Worm (Caenorhabditis elegans) whole organism, mixed stage, embryonic: ENCODE results near the gene trd-1.

Experiments
- M03D4.4 ChIP-seq: sonication (generic microtip); optimal IDR thresholded peaks from 2 replicates; lab custom pipeline; 2017; ENCODE audit warnings: mild to moderate bottlenecking, missing genetic modification characterization, missing compliant biosample characterization
- blmp-1 ChIP-seq: fragments of 150-350 bp; optimal IDR thresholded peaks from 2 replicates; lab custom pipeline; 2014; ENCODE audit warnings: missing biosample characterization, missing genetic modification characterization
- ceh-39 ChIP-seq: fragments of 150-350 bp; optimal IDR thresholded peaks from 2 replicates; lab custom pipeline; 2014; ENCODE audit warnings: missing biosample characterization, missing genetic modification characterization
- ceh-83 ChIP-seq: fragments of 200-800 bp; sonication (Bioruptor generic); optimal IDR thresholded peaks from 2 replicates; lab custom pipeline; 2018; ENCODE audit warnings: mild to moderate bottlenecking, missing genetic modification characterization, missing compliant biosample characterization
- ces-1 ChIP-seq: fragments of 150-350 bp; optimal IDR thresholded peaks from 2 replicates; lab custom pipeline; 2014; ENCODE audit warnings: missing biosample characterization, missing genetic modification reagents, missing genetic modification characterization
- cnd-1 ChIP-seq: fragments of 200-800 bp; sonication (Bioruptor generic); optimal IDR thresholded peaks from 2 replicates; lab custom pipeline; 2018; ENCODE audit warnings: mild to moderate bottlenecking, missing genetic modification characterization, missing compliant biosample characterization
- drap-1 ChIP-seq: fragments of 200-800 bp; sonication (Bioruptor generic); optimal IDR thresholded peaks from 3 replicates; lab custom pipeline; 2018; ENCODE audit warnings: mild to moderate bottlenecking, missing genetic modification characterization, missing compliant biosample characterization
- elt-1 ChIP-seq: sonication (generic microtip); optimal IDR thresholded peaks from 2 replicates; lab custom pipeline; 2017; ENCODE audit warnings: missing genetic modification characterization, mild to moderate bottlenecking, missing compliant biosample characterization, antibody characterized with exemption, moderate library complexity, borderline replicate concordance; ENCODE audit not compliant: insufficient read depth
- elt-3 ChIP-seq: fragments of 150-350 bp; optimal IDR thresholded peaks from 2 replicates; lab custom pipeline; 2014; ENCODE audit warnings: missing biosample characterization, missing genetic modification characterization
- flh-1 ChIP-seq: fragments of 200-800 bp; sonication (Bioruptor generic); optimal IDR thresholded peaks from 2 replicates; lab custom pipeline; 2018; ENCODE audit warnings: mild to moderate bottlenecking, missing genetic modification characterization, moderate library complexity, missing compliant biosample characterization
- ham-2 ChIP-seq: fragments of 200-800 bp; sonication (Bioruptor generic); optimal IDR thresholded peaks from 2 replicates; lab custom pipeline; 2018; ENCODE audit warnings: mild to moderate bottlenecking, missing genetic modification characterization, missing compliant biosample characterization
- hlh-1 ChIP-seq: fragments of 150-350 bp; optimal IDR thresholded peaks from 2 replicates; lab custom pipeline; 2014; ENCODE audit warnings: missing biosample characterization, missing genetic modification reagents, missing genetic modification characterization
- lin-13 ChIP-seq: fragments of 150-350 bp; optimal IDR thresholded peaks from 2 replicates; lab custom pipeline; 2014; ENCODE audit warnings: missing biosample characterization, missing genetic modification characterization
- lin-32 ChIP-seq: fragments of 200-800 bp; sonication (Bioruptor generic); optimal IDR thresholded peaks from 2 replicates; lab custom pipeline; 2018; ENCODE audit warnings: mild to moderate bottlenecking, missing genetic modification characterization, missing compliant biosample characterization
- lsy-2 ChIP-seq: fragments of 150-350 bp; optimal IDR thresholded peaks from 2 replicates; lab custom pipeline; 2014; ENCODE audit warnings: missing biosample characterization, missing genetic modification characterization
- mab-5 ChIP-seq: fragments of 150-350 bp; optimal IDR thresholded peaks from 2 replicates; lab custom pipeline; 2014; ENCODE audit warnings: missing biosample characterization, missing genetic modification characterization
- mep-1 ChIP-seq: fragments of 150-350 bp; optimal IDR thresholded peaks from 2 replicates; lab custom pipeline; 2017; ENCODE audit warnings: missing biosample characterization, missing genetic modification reagents, missing genetic modification characterization, inconsistent platforms
- nhr-12 ChIP-seq: fragments of 150-350 bp; optimal IDR thresholded peaks from 2 replicates; lab custom pipeline; 2014; ENCODE audit warnings: missing biosample characterization, missing genetic modification characterization
- nhr-2 ChIP-seq: fragments of 150-350 bp; optimal IDR thresholded peaks from 2 replicates; lab custom pipeline; 2014; ENCODE audit warnings: missing biosample characterization, missing genetic modification characterization
- nhr-237 ChIP-seq: fragments of 150-350 bp; optimal IDR thresholded peaks from 2 replicates; lab custom pipeline; 2014; ENCODE audit warnings: missing biosample characterization, missing genetic modification characterization
- nhr-28 ChIP-seq: fragments of 150-350 bp; optimal IDR thresholded peaks from 2 replicates; lab custom pipeline; 2014; ENCODE audit warnings: missing biosample characterization, missing genetic modification characterization
- nhr-76 ChIP-seq: sonication (generic microtip); optimal IDR thresholded peaks from 2 replicates; lab custom pipeline; 2017; ENCODE audit warnings: missing biosample characterization, missing genetic modification characterization
- pha-4 ChIP-seq: fragments of 150-350 bp; optimal IDR thresholded peaks from 2 replicates; lab custom pipeline; 2018; ENCODE audit warnings: missing biosample characterization, missing genetic modification reagents, missing genetic modification characterization
- sem-2 ChIP-seq: fragments of 200-800 bp; sonication (Bioruptor generic); optimal IDR thresholded peaks from 2 replicates; lab custom pipeline; 2018; ENCODE audit warnings: mild to moderate bottlenecking, missing genetic modification characterization, missing compliant biosample characterization
- sptf-1 ChIP-seq: sonication (generic microtip); optimal IDR thresholded peaks from 2 replicates; lab custom pipeline; 2017; ENCODE audit warnings: mild to moderate bottlenecking, missing genetic modification characterization, moderate library complexity, missing compliant biosample characterization
- tbx-8 ChIP-seq: fragments of 200-800 bp; sonication (Bioruptor generic); optimal IDR thresholded peaks from 2 replicates; lab custom pipeline; 2018; ENCODE audit warnings: mild to moderate bottlenecking, missing genetic modification characterization, moderate library complexity, missing compliant biosample characterization
- unc-39 ChIP-seq: fragments of 150-350 bp; optimal IDR thresholded peaks from 2 replicates; lab custom pipeline; 2014; ENCODE audit warnings: missing biosample characterization, missing genetic modification characterization
- unc-62 ChIP-seq: fragments of 150-350 bp; optimal IDR thresholded peaks from 2 replicates; lab custom pipeline; 2014; ENCODE audit warnings: missing biosample characterization, missing genetic modification reagents, missing genetic modification characterization
- ztf-11 ChIP-seq: fragments of 150-350 bp; optimal IDR thresholded peaks from 2 replicates; lab custom pipeline; 2014; ENCODE audit warnings: missing biosample characterization, missing genetic modification characterization

trd-1 gene

DNA sequence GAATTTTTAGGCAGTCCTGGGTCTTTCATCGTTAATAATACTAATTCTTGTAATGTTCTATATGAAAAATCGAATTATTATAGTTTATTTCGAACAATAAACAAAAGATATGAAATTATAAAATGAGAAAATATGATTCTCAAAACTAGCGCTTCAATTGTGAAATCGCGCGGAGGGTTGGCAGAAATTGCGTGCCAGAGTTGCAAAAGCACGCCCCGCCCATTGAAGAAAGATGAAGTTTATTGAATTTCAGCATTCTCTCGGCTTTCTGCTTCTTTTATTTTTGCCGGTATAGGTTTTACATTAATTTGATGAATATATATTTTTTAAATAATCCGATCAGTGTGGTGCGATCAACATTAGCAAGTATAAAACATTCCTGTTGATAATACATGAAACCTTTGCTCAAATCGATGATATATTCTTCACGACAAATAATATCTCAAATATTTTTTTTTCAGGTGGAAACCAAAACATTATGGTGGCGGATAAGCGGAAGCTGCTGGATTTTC, 26.9 kb upstream of the trd-1 start, which contains the start of the genes eco-1 and hmgr-1:
TSS of gene eco-1 (minus strand) at position 59 of the 512 bp plus-strand sequence.
TSS of gene hmgr-1 (plus strand) at position 462 of the 512 bp plus-strand sequence.
- TF ChIP-seq ces-1 (GFP tag; lab: Kevin White, UChicago), result peak; percentile 45
- TF ChIP-seq drap-1 (GFP tag; lab: Kevin White, UChicago), result no peak
- peak; percentile 44 for TF ChIP-seq mep-1
- no peak for TF ChIP-seq unc-39 (tag; lab: Kevin White, UChicago)
- peak; percentile 64 for TF ChIP-seq lsy-2 (tag; lab: Kevin White, UChicago)

DNA sequence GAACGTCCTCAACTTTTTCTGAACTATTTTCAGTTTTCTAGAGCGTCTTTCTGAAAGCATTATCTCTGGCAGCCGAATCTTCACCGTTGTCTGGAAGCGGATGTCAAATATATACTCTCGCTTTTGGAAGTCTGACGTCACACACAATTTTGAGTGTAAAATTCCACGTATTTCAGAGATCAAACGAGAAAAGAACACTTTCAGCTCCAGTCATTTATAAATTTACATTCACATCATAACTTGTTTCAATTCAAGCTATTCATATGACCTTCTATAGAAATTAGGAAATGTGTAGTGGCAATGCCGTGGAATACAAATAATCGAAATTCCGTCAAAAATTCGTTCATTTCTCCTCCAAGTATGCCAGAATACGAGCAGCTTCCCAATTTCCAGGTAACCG, 20.4 kb upstream of the trd-1 start, which contains the start of gene F08F8.11:
TSS of gene F08F8.11 (plus strand) at position 301 of the 400 bp plus-strand sequence.
- no peak for TF ChIP-seq unc-39 (tag; lab: Kevin White, UChicago)
- no peak for TF ChIP-seq blmp-1 (tag; lab: Kevin White, UChicago)
- TF ChIP-seq nhr-12 (tag; lab: Kevin White, UChicago), result no peak
- no peak for TF ChIP-seq lin-32 (GFP tag; lab: Kevin White, UChicago)
- TF ChIP-seq hlh-1 (tag; lab: Kevin White, UChicago), result no peak
- no peak for TF ChIP-seq sem-2 (GFP tag; lab: Kevin White, UChicago)
- no peak for TF ChIP-seq M03D4.4 (tag; lab: Kevin White, UChicago)
- TF ChIP-seq ztf-11, result no peak
- TF ChIP-seq cnd-1 (tag; lab: Kevin White, UChicago), result no peak

DNA sequence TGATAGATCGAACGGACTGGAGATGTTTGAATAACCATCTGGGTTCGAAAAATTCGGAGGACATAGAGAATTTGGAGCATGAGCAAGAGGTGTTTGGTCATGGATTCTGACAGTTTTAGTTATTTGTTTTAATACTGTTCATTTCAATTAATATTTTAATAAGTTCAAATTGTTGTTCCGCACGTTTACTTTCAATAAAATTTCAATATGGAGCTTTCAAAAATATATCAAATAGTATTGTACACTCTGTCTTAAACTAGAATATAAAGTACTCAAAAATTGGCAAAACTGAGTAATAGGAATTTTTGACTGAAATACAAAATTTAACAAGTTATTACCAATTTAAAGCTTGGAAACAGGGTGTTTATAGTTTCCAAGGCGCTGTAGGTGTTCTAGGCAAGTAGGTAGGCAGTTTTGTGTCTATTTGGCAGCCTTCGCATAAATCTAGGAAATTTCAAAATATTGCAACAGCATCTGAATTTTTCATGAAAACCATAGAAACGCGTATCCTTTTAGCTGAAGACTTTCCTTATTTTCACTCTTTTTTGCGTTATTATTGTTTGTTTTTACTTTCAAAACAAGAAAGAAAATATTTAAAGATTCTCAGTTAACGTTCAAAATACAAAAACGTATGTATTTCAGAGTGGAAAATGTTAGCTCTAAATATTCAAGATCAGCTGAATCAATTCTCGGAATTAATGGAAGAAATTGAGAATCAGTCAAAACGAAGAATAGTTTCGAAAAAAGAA, 18.8 kb upstream of the trd-1 start, which contains the start of the genes T20B12.5 and T20B12.4:
TSS of gene T20B12.5 (minus strand) at position 101 of the 749 bp plus-strand sequence.
TSS of gene T20B12.4 (plus strand) at position 699 of the 749 bp plus-strand sequence.
- TF ChIP-seq ces-1 (GFP tag; lab: Kevin White, UChicago) (no peak), flh-1 (GFP tag; lab: Kevin White, UChicago) (no peak), unc-39 (tag; lab: Kevin White, UChicago) (no peak), lin-13 (tag; lab: Kevin White, UChicago) (no peak), pha-4 (no peak), mep-1 (no peak), lsy-2 (tag; lab: Kevin White, UChicago) (no peak)
- TF ChIP-seq, all 35 proteins: peak for 0

DNA sequence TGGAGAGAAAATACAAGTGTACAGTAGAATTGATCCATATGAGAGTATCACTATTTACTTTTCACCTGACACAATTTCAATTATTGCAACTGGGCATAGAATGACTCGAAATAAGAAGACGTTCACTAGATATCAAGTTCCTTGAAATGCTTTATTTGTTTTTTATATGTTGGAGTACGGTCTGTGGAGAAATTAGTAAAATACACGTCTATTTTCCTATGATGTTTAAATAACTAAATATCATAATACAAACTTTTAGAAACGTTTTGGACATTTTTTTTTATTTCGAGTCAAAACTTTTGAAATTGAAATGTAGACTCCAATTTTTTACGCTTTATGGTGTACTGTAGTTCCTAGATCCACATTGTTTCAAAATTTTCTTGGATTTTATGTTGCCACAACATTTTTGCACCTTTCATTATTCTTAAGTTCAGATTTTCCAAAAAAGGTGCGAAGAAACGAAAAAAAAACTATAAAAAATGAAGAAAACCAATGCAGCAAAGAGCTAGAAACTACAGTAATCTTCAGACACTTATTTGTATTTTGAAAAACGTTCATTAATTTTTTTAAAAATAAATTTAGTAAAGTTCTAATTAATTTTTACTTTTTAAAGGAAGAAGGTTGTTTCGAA, 16.5 kb upstream of the trd-1 start:
- TF ChIP-seq pha-4 (no peak), elt-3 (tag; lab: Kevin White, UChicago) (no peak), nhr-12 (tag; lab: Kevin White, UChicago) (no peak), elt-1 (tag; lab: Kevin White, UChicago) (no peak), lin-32 (GFP tag; lab: Kevin White, UChicago) (no peak), nhr-76 (no peak), unc-39 (tag; lab: Kevin White, UChicago) (no peak), nhr-2 (tag; lab: Kevin White, UChicago) (no peak), ceh-39 (tag; lab: Kevin White, UChicago) (no peak), nhr-237 (tag; lab: Kevin White, UChicago) (no peak), ces-1 (GFP tag; lab: Kevin White, UChicago) (no peak), ceh-83 (GFP tag; lab: Kevin White, UChicago) (no peak), ham-2 (no peak)

DNA sequence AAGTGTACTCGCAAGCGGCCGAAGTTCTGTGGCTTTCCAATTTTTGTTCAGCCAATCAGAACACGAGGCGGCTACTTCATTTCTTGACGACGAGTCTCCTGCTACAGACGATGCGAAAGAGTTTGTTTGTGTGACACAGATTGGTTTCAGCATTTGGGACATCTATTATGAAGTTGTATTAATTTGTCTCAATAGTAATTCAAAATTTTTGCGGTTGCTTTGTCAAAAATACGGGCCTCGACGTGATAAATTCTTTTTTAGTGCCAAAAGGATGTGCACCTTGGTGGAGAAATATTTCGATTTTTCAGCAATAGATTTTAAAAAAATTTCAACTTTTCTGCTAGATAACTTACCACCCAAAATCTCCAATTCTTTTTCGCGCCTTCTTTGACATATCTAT, 15.5 kb upstream of the trd-1 start:
- TF ChIP-seq drap-1 (GFP tag; lab: Kevin White, UChicago) (no peak), nhr-2 (tag; lab: Kevin White, UChicago) (no peak)

DNA sequence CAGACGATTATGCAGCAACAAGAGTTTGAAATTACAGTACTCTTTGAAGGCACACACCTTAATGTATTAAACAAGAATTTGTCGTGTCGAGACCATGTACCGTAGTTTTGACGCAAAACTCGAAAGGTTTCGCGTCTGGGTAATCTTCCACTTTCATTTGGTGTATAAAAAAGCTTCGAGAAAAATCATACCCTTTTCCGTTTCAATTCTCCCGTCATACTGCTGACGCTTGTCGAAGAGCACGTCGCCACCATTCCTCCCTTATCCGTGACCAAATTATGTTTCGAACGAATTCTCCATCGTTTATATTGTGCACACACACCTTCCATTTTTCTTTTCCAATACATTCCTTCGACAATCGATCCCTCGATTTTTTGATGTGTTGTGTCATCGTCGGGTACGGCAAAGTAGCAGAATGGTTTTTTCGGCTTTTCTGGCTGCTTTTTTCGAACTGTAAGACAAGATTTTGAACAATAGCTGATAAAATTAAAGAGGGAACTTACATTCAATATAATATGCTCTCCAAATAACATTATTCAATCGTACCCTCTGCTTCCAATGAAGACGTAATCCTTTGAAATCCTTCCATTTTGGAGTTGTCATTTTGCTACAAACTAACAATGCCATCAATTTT, 12.1 kb upstream of the trd-1 start:
- TF ChIP-seq unc-62 (GFP tag; lab: Kevin White, UChicago), result no peak
- TF ChIP-seq elt-1 (tag; lab: Kevin White, UChicago), result no peak
- TF ChIP-seq M03D4.4 (tag; lab: Kevin White, UChicago), result no peak
- no peak for TF ChIP-seq pha-4
- TF ChIP-seq lsy-2 (tag; lab: Kevin White, UChicago), result no peak
- TF ChIP-seq mab-5 (tag; lab: Kevin White, UChicago), result no peak
- TF ChIP-seq blmp-1 (tag; lab: Kevin White, UChicago), result no peak
- no peak for TF ChIP-seq ham-2
- no peak for TF ChIP-seq cnd-1 (tag; lab: Kevin White, UChicago)
- TF ChIP-seq nhr-237 (tag; lab: Kevin White, UChicago), result no peak
- no peak for TF ChIP-seq nhr-28 (tag; lab: Kevin White, UChicago)
- TF ChIP-seq ceh-83 (GFP tag; lab: Kevin White, UChicago), result no peak
- TF ChIP-seq mep-1, result no peak
- no peak for TF ChIP-seq nhr-2 (tag; lab: Kevin White, UChicago)
- no peak for TF ChIP-seq tbx-8
- TF ChIP-seq lin-13 (tag; lab: Kevin White, UChicago), result no peak
- no peak for TF ChIP-seq sptf-1
- no peak for TF ChIP-seq elt-3 (tag; lab: Kevin White, UChicago)
